Worm (Caenorhabditis elegans) whole organism, L4/young adult: Measurements from ENCODE around the gene ZC204.13.
"Not testable (repeated sequence)": the region's sequence is repeated elsewhere in the genome, so short reads cannot be mapped to it uniquely, and the experiment has no call there.

ENCODE experiments used
- W03F9.2 ChIP-seq: fragments of 150-350 bp; optimal IDR thresholded peaks from 2 replicates; lab custom pipeline; 2014; ENCODE audit warnings: missing biosample characterization, missing genetic modification characterization
- dao-5 ChIP-seq: sonication (generic microtip); optimal IDR thresholded peaks from 2 replicates; lab custom pipeline; 2016; ENCODE audit warnings: missing genotype, missing genetic modification characterization, moderate library complexity, missing compliant biosample characterization
- him-1 ChIP-seq: sonication (generic microtip); optimal IDR thresholded peaks from 2 replicates; lab custom pipeline; 2016; ENCODE audit warnings: missing genotype, missing genetic modification reagents, missing genetic modification characterization, missing compliant biosample characterization

ce11 chrII:1660888-1661287 lies at the start of gene ZC204.13:
- TF ChIP-seq him-1 (tag; lab: Kevin White, UChicago); W03F9.2; dao-5 (tag; lab: Kevin White, UChicago): not testable (repeated sequence)
